Fruit fly (Drosophila melanogaster) whole organism, larva: ENCODE data around the gene CG5435.
A peak's percentile ranks its signal among the peaks of the same experiment; 100 is the strongest.

Source experiments
- noc ChIP-seq: fragments of 200-800 bp; sonication (Bioruptor generic); optimal IDR thresholded peaks from 3 replicates; lab custom pipeline; 2019; ENCODE audit warnings: missing biosample characterization, mild to moderate bottlenecking, missing genetic modification characterization, moderate library complexity

Gene CG5435

DNA sequence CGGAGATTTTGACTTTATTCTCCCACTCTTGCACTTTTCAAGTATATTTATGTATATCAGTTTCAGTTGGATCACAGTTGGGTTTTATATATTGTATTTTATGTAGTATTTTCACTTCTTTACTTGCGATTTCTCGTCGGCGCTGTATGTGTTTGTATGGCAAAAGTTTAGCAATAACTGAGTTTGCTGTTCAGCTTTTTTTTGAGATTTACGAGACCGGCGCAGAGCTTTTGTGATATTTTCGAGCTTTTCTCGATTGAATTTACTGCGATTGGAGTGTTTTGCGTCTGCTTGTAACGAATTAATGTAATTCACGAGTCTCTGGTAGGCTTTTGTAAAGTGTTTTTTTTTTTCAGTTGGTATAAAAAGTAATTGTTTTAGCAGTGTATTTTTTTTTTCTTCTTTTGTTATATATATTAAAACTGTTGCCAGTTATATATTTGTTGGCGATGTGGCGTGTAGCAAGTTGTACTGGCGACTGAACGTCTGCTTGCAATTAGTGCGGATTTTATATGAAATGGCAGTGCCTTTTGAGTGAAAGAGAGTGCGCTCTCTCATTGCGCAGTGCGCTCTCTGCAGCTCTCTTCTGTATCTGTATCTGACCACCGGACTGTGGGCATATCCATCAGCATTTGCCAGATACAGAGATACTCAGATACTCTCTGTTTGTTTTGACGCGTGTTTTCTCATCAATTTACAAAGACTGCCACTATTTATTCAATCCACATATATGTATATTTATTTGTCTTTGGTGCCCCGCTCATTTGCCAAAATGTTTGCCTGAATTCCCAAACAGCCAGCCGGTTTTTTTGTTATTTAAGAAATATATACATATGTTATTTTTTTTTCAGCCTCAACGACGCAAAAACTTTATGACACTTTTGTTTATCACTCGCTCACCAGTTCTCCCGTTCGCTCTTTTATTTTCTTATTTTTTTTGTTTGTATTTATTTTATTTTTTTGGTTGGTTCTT, 30.4 kb upstream of the CG5435 start:
- peak; percentile 92 for TF ChIP-seq noc (tag; lab: Kevin White, UChicago)

DNA sequence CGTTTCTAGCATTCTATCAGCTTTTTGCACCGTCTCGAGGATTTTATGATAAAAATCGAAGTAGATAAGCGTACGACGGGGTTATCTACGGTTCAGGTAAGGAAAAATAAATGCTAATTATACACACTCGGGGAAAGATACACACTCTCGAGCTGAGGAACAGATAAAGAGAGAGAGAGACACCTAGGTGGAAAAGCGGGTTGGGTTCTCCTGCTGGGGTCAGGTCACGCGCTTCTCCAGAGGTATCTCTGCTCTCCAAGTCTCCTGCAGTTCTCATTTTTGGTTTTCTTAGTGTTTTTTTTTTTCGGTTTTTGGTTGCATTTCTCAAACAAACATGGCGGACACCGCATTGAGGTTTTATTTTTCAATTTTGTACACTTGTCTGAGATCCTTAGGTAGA, 29.1 kb upstream of the CG5435 start:
- TF ChIP-seq noc (tag; lab: Kevin White, UChicago) = no peak

DNA sequence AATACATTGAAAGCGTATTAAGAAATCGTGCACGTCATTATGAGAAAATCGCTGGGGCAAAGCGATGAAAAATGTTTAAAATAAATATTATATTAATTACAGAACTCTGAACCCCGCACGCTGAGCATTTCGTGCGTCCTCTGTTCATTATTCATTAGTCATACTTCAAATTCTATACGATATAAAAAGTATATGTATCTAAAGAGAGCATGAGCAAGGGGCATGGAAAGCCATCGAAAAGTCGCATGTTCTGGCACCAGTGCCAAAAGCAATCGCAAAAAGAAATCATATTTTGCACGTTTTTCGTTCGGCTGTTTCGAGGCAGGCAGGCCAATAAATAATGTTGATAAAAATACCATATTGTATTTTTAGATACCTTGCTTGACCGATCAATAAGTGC, 28.5 kb upstream of the CG5435 start:
- no peak for TF ChIP-seq noc (tag; lab: Kevin White, UChicago)

DNA sequence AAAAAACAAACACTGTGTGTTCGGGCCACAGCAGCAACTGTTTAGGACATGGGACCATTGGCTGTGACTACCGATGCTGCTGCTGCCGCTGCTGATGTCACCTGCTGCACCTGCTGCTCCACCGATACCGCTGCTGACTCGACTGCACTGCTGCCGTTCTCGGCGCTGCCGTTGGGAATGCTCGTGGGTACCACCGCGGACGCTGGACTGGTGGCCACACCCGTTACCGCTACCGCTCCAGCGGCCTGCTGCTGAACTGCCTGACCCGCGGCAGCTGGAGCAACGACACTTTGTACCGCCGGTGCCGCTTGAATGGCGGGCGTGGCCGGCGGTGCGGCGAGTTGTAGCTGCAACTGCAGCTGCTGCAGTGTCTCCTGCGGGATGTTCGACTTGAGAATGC, 27.0 kb upstream of the CG5435 start:
- no peak for TF ChIP-seq noc (tag; lab: Kevin White, UChicago)

DNA sequence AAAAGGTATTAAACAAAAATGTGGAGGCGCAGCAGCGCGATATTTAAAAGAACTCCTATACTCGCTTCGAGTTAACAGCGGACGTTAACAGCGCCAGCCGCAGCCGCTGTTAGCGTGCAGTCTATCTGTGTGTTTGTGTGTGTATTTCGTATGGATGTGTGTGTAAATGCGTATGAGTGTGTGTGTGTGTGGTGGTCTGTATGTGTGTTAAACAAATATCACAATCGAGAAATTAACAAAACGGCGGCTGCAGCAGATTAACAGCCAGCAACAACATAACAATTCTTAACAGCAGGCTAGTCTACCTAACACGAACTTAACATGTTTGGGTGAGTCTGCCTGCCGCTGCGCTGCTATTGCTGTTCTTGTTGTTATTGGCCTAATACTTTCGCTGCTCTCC, 26.5 kb upstream of the CG5435 start:
- no peak for TF ChIP-seq noc (tag; lab: Kevin White, UChicago)

DNA sequence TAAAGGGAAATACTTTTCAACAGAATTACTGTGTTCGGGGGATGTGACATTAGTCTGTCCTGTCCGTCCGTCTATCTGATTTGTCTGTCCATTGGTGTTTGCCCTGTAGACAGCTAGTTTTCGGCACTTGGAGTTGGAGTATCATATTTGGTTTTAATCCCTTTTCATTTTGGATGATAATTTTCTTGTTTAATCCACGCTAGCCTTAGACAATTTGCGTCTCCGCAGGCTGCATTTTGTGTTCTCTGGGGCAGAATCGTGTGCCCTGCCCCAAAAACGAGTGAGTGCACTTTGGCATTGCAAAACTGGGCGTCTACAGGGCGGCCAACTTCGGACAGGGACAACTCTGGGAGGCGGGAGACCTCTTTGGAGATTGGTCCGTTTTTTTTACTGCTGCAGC, 25.1 kb upstream of the CG5435 start:
- TF ChIP-seq noc (tag; lab: Kevin White, UChicago) = no peak

DNA sequence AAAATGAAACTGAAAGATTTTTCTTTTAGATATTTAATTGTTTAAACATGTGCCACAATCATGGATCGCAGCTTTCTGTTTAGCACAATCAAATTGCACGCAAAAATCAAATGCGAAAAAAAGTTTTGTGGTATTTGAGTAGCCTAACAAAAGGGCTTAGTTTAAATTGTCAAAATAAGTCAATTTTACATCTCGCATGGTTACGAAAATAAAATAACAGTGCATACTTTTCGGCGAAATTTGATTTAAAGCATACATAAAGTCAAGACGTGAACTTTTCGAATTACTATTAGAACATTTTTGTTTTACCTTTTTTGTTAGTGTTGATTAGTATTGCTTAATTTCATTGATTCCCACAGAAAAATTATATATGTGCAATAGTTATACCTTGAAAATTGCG, 24.4 kb upstream of the CG5435 start:
- TF ChIP-seq noc (tag; lab: Kevin White, UChicago) = no peak

DNA sequence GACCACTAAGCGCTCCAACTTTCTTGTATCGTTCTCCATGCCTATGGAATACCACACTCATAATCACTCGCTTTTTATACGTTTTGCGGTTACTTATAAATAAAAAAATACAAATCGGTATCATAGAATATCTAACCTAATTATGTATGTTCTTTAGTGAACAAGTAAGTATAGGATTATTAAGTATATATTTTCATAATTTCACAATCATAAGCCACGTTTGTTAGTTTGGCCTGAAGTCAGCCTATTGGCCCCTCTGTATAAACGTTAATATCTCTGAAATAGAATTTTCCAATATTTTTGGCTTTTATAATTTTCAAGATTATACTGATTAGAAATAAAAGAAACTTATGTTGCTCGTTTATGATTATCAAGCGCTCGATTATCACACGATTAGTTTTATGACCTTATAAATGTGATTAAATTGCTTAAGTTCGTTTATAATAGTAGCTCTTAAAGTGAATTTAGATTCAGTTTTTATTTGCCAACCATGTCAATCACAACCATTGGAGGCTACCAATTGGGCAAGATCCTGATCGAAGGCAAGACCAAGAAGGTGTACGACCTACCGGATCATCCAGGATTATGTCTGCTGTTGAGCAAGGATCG, 22.6 kb upstream of the CG5435 start, which contains the start of gene CG5418:
Gene CG5418, minus strand, starts transcription at position 51 of the 609 bp plus-strand sequence.
- TF ChIP-seq noc (tag; lab: Kevin White, UChicago) = no peak

DNA sequence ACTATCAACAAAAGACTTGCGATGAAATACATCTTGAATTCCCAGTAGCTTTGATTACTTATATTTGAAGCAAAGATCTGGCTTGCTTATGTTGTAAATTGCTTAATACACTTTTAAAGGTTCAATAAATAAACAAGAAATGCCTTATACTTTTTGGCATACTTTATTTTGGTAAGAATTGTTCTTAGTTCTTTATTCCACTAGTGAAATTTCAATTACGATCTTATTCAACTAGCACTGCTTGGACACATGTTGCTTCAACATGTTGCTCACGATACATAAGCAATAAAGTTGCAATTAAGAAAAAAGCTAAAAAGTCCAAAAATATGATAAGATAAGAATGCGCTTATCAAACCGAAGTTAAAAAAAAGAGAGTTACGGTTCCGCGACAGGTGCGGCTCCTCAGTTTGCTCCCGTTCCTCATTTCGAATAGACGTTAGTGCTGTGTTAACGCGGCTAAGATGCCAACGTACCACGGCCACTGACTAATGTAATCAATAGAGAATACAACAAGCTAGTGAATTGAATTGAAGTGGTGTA, 17.5 kb upstream of the CG5435 start, which contains the start of the genes CG5421 and Oatp33Eb:
Gene CG5421, minus strand, starts transcription at position 51 of the 540 bp plus-strand sequence.
Gene Oatp33Eb, plus strand, starts transcription at position 403 of the 540 bp plus-strand sequence.
- no peak for TF ChIP-seq noc (tag; lab: Kevin White, UChicago)

DNA sequence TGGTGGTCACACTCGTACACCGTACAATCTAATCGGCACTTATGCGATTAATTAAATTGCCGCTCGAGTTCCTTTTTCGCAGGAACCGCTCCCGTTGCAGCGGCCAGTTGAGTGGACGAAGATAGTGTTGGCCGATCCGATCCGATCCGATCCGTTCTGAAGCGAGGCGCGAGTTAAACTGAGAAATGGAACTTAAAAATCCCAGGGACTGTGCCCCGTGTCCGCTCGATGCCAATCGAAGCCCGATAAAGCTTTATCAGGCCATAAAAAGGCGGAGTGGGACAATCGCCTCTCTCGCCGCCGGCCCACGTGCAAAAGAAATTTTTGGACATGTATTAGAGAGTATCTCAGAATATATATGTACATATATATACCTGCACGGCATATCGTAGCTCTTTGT, 15.1 kb upstream of the CG5435 start, which contains the start of gene Oatp33Ea:
Gene Oatp33Ea, minus strand, starts transcription at position 182 of the 400 bp plus-strand sequence.
- TF ChIP-seq noc (tag; lab: Kevin White, UChicago) = peak; percentile 21

DNA sequence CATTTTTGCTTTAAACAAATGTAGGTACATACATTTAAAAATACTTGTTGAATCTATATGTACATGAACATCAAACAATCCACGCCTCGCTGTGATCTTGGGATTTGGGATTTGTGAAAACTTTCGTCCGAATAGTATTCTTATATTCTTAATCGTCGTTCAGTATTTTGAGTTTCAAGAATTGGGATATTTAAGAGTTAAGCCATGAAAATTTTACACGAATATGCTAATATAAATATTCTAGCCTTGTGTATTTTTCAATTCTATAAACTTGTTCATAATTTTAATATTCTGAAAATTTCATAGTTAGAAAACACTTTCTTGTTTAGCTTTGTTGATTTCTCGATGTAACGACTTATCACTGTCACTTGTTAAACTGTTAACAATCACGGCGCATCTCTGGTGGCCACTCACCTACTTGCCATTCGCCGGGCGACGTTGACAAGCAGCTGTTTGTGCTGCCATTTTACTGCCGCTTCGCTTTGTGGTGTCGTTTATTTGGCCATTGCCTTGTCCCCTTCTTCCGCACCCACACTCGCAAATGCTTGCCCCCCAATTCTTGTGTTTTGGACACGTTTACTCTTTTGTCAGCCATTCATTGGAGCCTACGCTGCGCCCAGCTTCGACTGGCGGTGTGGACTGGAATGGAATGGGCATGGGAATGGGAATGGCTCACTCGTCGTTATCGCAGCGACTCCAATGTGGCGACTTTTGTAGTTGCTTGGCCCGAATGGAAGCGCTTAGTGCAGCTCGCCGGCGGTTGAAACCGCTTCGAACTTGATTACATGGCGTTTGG, 5.5 kb upstream of the CG5435 start:
- TF ChIP-seq noc (tag; lab: Kevin White, UChicago) = no peak

DNA sequence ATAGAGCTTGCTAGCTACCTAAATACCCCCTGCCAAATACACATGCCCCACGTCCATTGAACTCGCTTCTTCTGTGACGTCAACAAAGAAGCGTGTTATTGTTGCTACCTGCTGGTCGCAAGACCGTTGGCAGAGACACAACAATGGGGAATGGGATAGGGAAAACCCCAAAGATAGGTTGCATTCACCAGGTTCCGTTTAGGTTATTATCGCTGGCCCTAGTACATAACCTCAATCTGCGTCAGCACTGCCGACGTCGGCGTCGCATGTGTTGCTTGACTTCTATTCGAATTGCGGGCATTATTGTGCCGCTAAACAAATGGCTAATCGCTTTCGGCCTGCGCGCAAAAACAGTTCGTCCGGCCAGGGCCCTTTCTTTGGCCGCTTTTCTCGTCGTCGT, 4.7 kb upstream of the CG5435 start:
- TF ChIP-seq noc (tag; lab: Kevin White, UChicago) = no peak

DNA sequence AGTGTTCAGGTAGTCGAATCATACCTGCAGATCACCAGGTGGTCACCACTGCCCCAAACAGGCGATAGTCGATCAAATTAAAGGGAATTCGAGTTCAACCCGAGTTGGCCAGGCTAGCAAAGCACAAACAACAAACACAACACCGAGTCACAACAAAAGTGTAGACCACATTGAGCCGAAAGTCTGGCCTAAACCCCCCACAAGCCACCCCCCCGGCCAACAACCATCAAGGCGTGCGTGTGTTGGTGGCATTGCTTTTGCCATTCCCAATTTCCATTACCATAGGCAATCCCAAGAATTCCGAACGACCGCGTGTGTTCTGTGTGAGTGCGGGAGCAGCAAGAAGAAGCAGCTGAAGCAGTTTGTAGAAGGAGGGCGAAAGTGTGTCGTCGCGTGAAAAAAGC, 3.8 kb upstream of the CG5435 start, which contains the start of gene SC35:
Gene SC35, minus strand, starts transcription at position 131 of the 404 bp plus-strand sequence.
- TF ChIP-seq noc (tag; lab: Kevin White, UChicago) = no peak

DNA sequence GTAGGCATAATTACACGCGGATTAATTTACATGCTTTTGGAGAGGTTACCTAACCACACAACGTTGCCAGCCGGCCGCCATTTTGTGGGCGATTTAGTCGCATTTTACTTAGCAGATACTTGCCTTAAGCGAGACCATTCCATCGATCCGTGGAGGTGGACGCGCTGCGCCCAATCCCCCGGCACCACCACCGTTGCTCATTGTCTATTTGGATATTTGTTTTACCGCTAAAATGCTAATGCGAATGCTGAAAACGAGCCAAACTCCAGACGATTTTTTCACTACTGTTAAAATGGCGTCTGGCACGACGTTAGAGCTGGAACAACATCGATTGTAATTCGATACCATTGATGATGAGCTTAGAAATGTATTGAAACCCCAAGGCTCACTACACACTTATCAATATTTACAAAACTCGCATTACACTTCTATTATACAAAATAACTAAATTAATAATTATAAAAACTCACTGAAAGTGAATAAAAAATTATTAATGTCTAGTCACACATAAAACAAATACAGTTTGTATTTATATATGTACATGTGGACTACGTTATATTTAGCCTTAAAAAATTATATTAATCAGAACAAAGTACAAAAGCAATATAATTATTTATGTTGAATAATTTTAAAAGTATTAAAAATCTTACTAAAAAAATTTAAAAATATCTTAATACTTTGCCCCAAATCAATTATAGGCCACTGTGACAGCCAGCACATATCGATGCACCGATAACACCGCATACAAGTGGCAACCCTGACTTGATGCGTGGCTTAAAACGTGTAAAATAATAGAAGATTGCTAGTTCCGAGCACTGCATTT, 3.2 kb upstream of the CG5435 start, which contains the start of gene eRF3:
Gene eRF3, plus strand, starts transcription at position 741 of the 823 bp plus-strand sequence.
- TF ChIP-seq noc (tag; lab: Kevin White, UChicago) = peak; percentile 44
